Fruit fly (Drosophila melanogaster) whole organism, embryonic: ENCODE results near the gene Atac2.
A peak's percentile ranks its signal among the peaks of the same experiment; 100 is the strongest.

ENCODE experiments used
- ATbp ChIP-seq: fragments of 200-800 bp; sonication (Bioruptor generic); optimal IDR thresholded peaks from 2 replicates; lab custom pipeline; 2017; ENCODE audit warnings: missing biosample characterization, mild to moderate bottlenecking, missing genetic modification characterization, missing genetic modification reagents
- Asciz ChIP-seq: fragments of 200-800 bp; sonication (Bioruptor generic); optimal IDR thresholded peaks from 2 replicates; lab custom pipeline; 2017; ENCODE audit warnings: missing biosample characterization, mild to moderate bottlenecking, missing genetic modification characterization, missing genetic modification reagents
- CG1024 ChIP-seq: fragments of 200-800 bp; sonication (Bioruptor generic); IDR thresholded peaks from 2 replicates; pipeline ENCODE4 v1.3.6; 2022; ENCODE audit warnings: missing biosample characterization, missing genetic modification characterization
- CG10366 ChIP-seq: fragments of 200-800 bp; sonication (Bioruptor generic); IDR thresholded peaks from 2 replicates; pipeline ENCODE4 v1.3.6; 2022; ENCODE audit warnings: missing biosample characterization, missing genetic modification characterization
- CG11085 ChIP-seq: fragments of 200-800 bp; sonication (Bioruptor generic); IDR thresholded peaks from 2 replicates; pipeline ENCODE4 v1.3.6; 2022; ENCODE audit warnings: missing biosample characterization, missing genetic modification characterization
- CG11247 ChIP-seq: fragments of 200-800 bp; sonication (Bioruptor generic); IDR thresholded peaks from 2 replicates; pipeline ENCODE4 v1.3.6; 2022; ENCODE audit warnings: missing biosample characterization, missing genetic modification characterization
- CG11560 ChIP-seq: fragments of 200-800 bp; sonication (Bioruptor generic); IDR thresholded peaks from 3 replicates; pipeline ENCODE4 v1.3.6; 2022; ENCODE audit warnings: missing biosample characterization, missing genetic modification characterization
- CG12391 ChIP-seq: fragments of 200-800 bp; sonication (Bioruptor generic); optimal IDR thresholded peaks from 3 replicates; lab custom pipeline; 2018; ENCODE audit warnings: missing biosample characterization, mild to moderate bottlenecking, missing genetic modification characterization, moderate library complexity
- CG17802 ChIP-seq: fragments of 200-800 bp; sonication (Bioruptor generic); optimal IDR thresholded peaks from 2 replicates; lab custom pipeline; 2018; ENCODE audit warnings: missing biosample characterization, mild to moderate bottlenecking, missing genetic modification characterization, moderate library complexity
- CG2129 ChIP-seq: fragments of 200-800 bp; sonication (Bioruptor generic); IDR thresholded peaks from 2 replicates; pipeline ENCODE4 v1.3.6; 2022; ENCODE audit warnings: missing biosample characterization, missing genetic modification characterization; ENCODE audit not compliant: partially characterized antibody
- CG32767 ChIP-seq: fragments of 200-800 bp; sonication (Bioruptor generic); IDR thresholded peaks from 2 replicates; pipeline ENCODE4 v1.3.6; 2022; ENCODE audit warnings: missing biosample characterization, missing genetic modification characterization
- CG3847 ChIP-seq: fragments of 200-800 bp; sonication (Bioruptor generic); IDR thresholded peaks from 2 replicates; pipeline ENCODE4 v1.3.6; 2022; ENCODE audit warnings: missing biosample characterization, missing genetic modification characterization
- CG42726 ChIP-seq: fragments of 200-800 bp; sonication (Bioruptor generic); IDR thresholded peaks from 2 replicates; pipeline ENCODE4 v1.3.6; 2022; ENCODE audit warnings: missing biosample characterization, missing genetic modification characterization; ENCODE audit not compliant: partially characterized antibody
- CG4282 ChIP-seq: fragments of 200-800 bp; sonication (Bioruptor generic); optimal IDR thresholded peaks from 2 replicates; lab custom pipeline; 2016; ENCODE audit warnings: missing biosample characterization, missing genetic modification characterization
- CG4820 ChIP-seq: fragments of 200-800 bp; sonication (Bioruptor generic); optimal IDR thresholded peaks from 3 replicates; lab custom pipeline; 2016; ENCODE audit warnings: missing biosample characterization, missing genetic modification characterization
- CG6791 ChIP-seq: fragments of 200-800 bp; sonication (Bioruptor generic); IDR thresholded peaks from 3 replicates; pipeline ENCODE4 v1.3.6; 2022; ENCODE audit warnings: missing biosample characterization, missing genetic modification characterization; ENCODE audit not compliant: partially characterized antibody
- CG6813 ChIP-seq: fragments of 200-800 bp; sonication (Bioruptor generic); optimal IDR thresholded peaks from 2 replicates; lab custom pipeline; 2017; ENCODE audit warnings: missing biosample characterization, missing genetic modification characterization, mild to moderate bottlenecking, moderate library complexity, missing genetic modification reagents
- CG8924 ChIP-seq: fragments of 200-800 bp; optimal IDR thresholded peaks from 3 replicates; lab custom pipeline; 2019; ENCODE audit warnings: missing biosample characterization, mild to moderate bottlenecking, missing genetic modification characterization, moderate library complexity
- Deaf1 ChIP-seq: fragments of 200-800 bp; optimal IDR thresholded peaks from 3 replicates; lab custom pipeline; 2019; ENCODE audit warnings: missing biosample characterization, mild to moderate bottlenecking, missing genetic modification characterization, moderate library complexity
- H15 ChIP-seq: fragments of 200-800 bp; sonication (Bioruptor generic); IDR thresholded peaks from 3 replicates; pipeline ENCODE4 v1.3.6; 2022; ENCODE audit warnings: missing biosample characterization, missing genetic modification characterization
- HmgD ChIP-seq: fragments of 200-800 bp; sonication (Bioruptor generic); optimal IDR thresholded peaks from 3 replicates; lab custom pipeline; 2016; ENCODE audit warnings: missing biosample characterization, missing genetic modification characterization
- Hr51 ChIP-seq, 2 experiments: fragments of 200-800 bp; sonication (Bioruptor generic); optimal IDR thresholded peaks; 2 replicates in 1 of 2; 3 replicates in 1 of 2; lab custom pipeline; 2016 to 2018; ENCODE audit warnings: missing biosample characterization in 2 of 2, missing genetic modification characterization in 2 of 2, mild to moderate bottlenecking in 1 of 2, moderate library complexity in 1 of 2
- Med ChIP-seq: fragments of 200-800 bp; sonication (Bioruptor generic); peaks from one replicate; lab custom pipeline; 2016; ENCODE audit warnings: missing biosample characterization, missing genetic modification characterization, mild to moderate bottlenecking, inconsistent platforms, moderate library complexity
- Meics ChIP-seq: fragments of 200-800 bp; sonication (Bioruptor generic); optimal IDR thresholded peaks from 2 replicates; lab custom pipeline; 2017; ENCODE audit warnings: missing biosample characterization, mild to moderate bottlenecking, missing genetic modification characterization
- NC2α ChIP-seq: fragments of 200-800 bp; sonication (Bioruptor generic); optimal IDR thresholded peaks from 2 replicates; lab custom pipeline; 2016; ENCODE audit warnings: missing biosample characterization, missing genetic modification characterization
- Nf-YA ChIP-seq: fragments of 200-800 bp; sonication (Bioruptor generic); IDR thresholded peaks from 2 replicates; pipeline ENCODE4 v1.3.6; 2022; ENCODE audit warnings: missing biosample characterization, missing genetic modification characterization
- NfI ChIP-seq: fragments of 200-800 bp; sonication (Bioruptor generic); optimal IDR thresholded peaks from 3 replicates; lab custom pipeline; 2018; ENCODE audit warnings: missing biosample characterization, mild to moderate bottlenecking, missing genetic modification characterization, moderate library complexity
- Rfx ChIP-seq: fragments of 200-800 bp; sonication (Bioruptor generic); IDR thresholded peaks from 2 replicates; pipeline ENCODE4 v1.3.6; 2022; ENCODE audit warnings: missing biosample characterization, missing genetic modification characterization
- Ssrp ChIP-seq: fragments of 200-800 bp; sonication (Bioruptor generic); optimal IDR thresholded peaks from 2 replicates; lab custom pipeline; 2018; ENCODE audit warnings: missing biosample characterization, mild to moderate bottlenecking, missing genetic modification characterization, moderate library complexity
- al ChIP-seq: fragments of 200-800 bp; sonication (Bioruptor generic); IDR thresholded peaks from 2 replicates; pipeline ENCODE4 v1.3.6; 2022; ENCODE audit warnings: missing biosample characterization, missing genetic modification characterization
- amos ChIP-seq: fragments of 200-800 bp; sonication (Bioruptor generic); IDR thresholded peaks from 2 replicates; pipeline ENCODE4 v1.3.6; 2022; ENCODE audit warnings: missing biosample characterization, missing genetic modification characterization; ENCODE audit not compliant: partially characterized antibody
- ato ChIP-seq: fragments of 200-800 bp; sonication (Bioruptor generic); IDR thresholded peaks from 2 replicates; pipeline ENCODE4 v1.3.6; 2022; ENCODE audit warnings: missing biosample characterization, missing genetic modification characterization; ENCODE audit not compliant: partially characterized antibody
- eyg ChIP-seq: fragments of 200-800 bp; sonication (Bioruptor generic); optimal IDR thresholded peaks from 3 replicates; lab custom pipeline; 2016; ENCODE audit warnings: missing biosample characterization, missing genetic modification characterization
- fru ChIP-seq: fragments of >200 bp; optimal IDR thresholded peaks from 2 replicates; lab custom pipeline; 2017
- hbn ChIP-seq: fragments of 200-800 bp; sonication (Bioruptor generic); IDR thresholded peaks from 2 replicates; pipeline ENCODE4 v1.3.6; 2022; ENCODE audit warnings: missing biosample characterization, missing genetic modification characterization; ENCODE audit not compliant: partially characterized antibody
- lilli ChIP-seq: fragments of 200-800 bp; sonication (Bioruptor generic); optimal IDR thresholded peaks from 3 replicates; lab custom pipeline; 2016; ENCODE audit warnings: missing biosample characterization, missing genetic modification characterization
- otp ChIP-seq: fragments of 200-800 bp; sonication (Bioruptor generic); IDR thresholded peaks from 3 replicates; pipeline ENCODE4, ENCODE4 v1.3.6; 2022; ENCODE audit warnings: missing biosample characterization, missing genetic modification characterization
- pb ChIP-seq: fragments of 200-800 bp; sonication (Bioruptor generic); optimal IDR thresholded peaks from 3 replicates; lab custom pipeline; 2016; ENCODE audit warnings: missing biosample characterization, missing genetic modification characterization
- pros ChIP-seq: fragments of 200-800 bp; sonication (Bioruptor generic); optimal IDR thresholded peaks from 3 replicates; lab custom pipeline; 2019; ENCODE audit warnings: missing biosample characterization, mild to moderate bottlenecking, missing genetic modification characterization, moderate library complexity
- sc ChIP-seq, 3 experiments: fragments of >200 bp in 2 of 3; fragments of 200-800 bp in 1 of 3; sonication (Bioruptor generic) in 1 of 3; optimal IDR thresholded peaks; 2 replicates in 2 of 3; 3 replicates in 1 of 3; lab custom pipeline; 2017; ENCODE audit warnings: mild to moderate bottlenecking in 1 of 3, missing biosample characterization in 1 of 3, missing genetic modification characterization in 1 of 3, missing genetic modification reagents in 1 of 3
- slbo ChIP-seq: fragments of 200-800 bp; sonication (Bioruptor generic); IDR thresholded peaks from 2 replicates; pipeline ENCODE4 v1.3.6; 2022; ENCODE audit warnings: missing biosample characterization, missing genetic modification characterization
- sna ChIP-seq: fragments of 200-800 bp; sonication (Bioruptor generic); IDR thresholded peaks from 2 replicates; pipeline ENCODE4 v1.3.6; 2022; ENCODE audit warnings: missing biosample characterization, missing genetic modification characterization; ENCODE audit not compliant: partially characterized antibody
- stwl ChIP-seq: fragments of 200-800 bp; sonication (Bioruptor generic); optimal IDR thresholded peaks from 3 replicates; lab custom pipeline; 2018; ENCODE audit warnings: missing biosample characterization, mild to moderate bottlenecking, missing genetic modification characterization, moderate library complexity
- tin ChIP-seq: fragments of 200-800 bp; sonication (Bioruptor generic); optimal IDR thresholded peaks from 3 replicates; lab custom pipeline; 2016; ENCODE audit warnings: missing biosample characterization, missing genetic modification characterization
- trem ChIP-seq: fragments of 200-800 bp; optimal IDR thresholded peaks from 3 replicates; lab custom pipeline; 2019; ENCODE audit warnings: missing biosample characterization, mild to moderate bottlenecking, missing genetic modification characterization, moderate library complexity
- trh ChIP-seq: fragments of 200-800 bp; sonication (Bioruptor generic); optimal IDR thresholded peaks from 2 replicates; lab custom pipeline; 2016; ENCODE audit warnings: missing biosample characterization, missing genetic modification characterization
- usp ChIP-seq: fragments of >200 bp; optimal IDR thresholded peaks from 2 replicates; lab custom pipeline; 2017; ENCODE audit warnings: missing biosample characterization, missing genetic modification characterization
- wek ChIP-seq: fragments of 200-800 bp; sonication (Bioruptor generic); optimal IDR thresholded peaks from 3 replicates; lab custom pipeline; 2018; ENCODE audit warnings: missing biosample characterization, mild to moderate bottlenecking, missing genetic modification characterization, moderate library complexity
- zfh1 ChIP-seq: fragments of 200-800 bp; sonication (Bioruptor generic); IDR thresholded peaks from 3 replicates; pipeline ENCODE4 v1.3.6; 2022; ENCODE audit warnings: missing biosample characterization, missing genetic modification characterization

The Atac2 gene

dm6 chr2L:18617003-18617402 lies 5.0 kb upstream of the Atac2 start, which contains the start of gene MESR3 (continued):
- TF ChIP-seq Nf-YA (GFP tag; lab: Robert Waterston, UW) (peak; percentile 38; the same call in 1 of the 2 replicates), Asciz (peak; percentile 73), fru (lab: Kevin White, UChicago) (no peak), amos (GFP tag; lab: Robert Waterston, UW) (peak; percentile 42; the same call in 1 of the 2 replicates), Deaf1 (tag; lab: Kevin White, UChicago) (peak; percentile 92), CG8924 (tag; lab: Kevin White, UChicago) (peak; percentile 77), al (GFP tag; lab: Robert Waterston, UW) (peak; percentile 54; the same call in 1 of the 2 replicates), CG10366 (GFP tag; lab: Robert Waterston, UW) (peak; percentile 72), H15 (GFP tag; lab: Robert Waterston, UW) (0 out of 3 replicates have a peak, but pooled peaks have one; percentile 56), CG17802 (tag; lab: Kevin White, UChicago) (no peak), hbn (no peak), usp (no peak), NfI (no peak), trem (tag; lab: Kevin White, UChicago) (peak; percentile 76), CG11247 (GFP tag; lab: Robert Waterston, UW) (no peak), CG42726 (GFP tag; lab: Robert Waterston, UW) (0 out of 2 replicates have a peak, but pooled peaks have one; percentile 26), CG4282 (no peak), slbo (peak; percentile 69), Rfx (GFP tag; lab: Robert Waterston, UW) (peak; percentile 50), NC2α (GFP tag; lab: Kevin White, UChicago) (no peak), sc (optimal IDR thresholded peaks at IDR 0.05; lab: Kevin White, UChicago) (no peak), sc (GFP tag; optimal IDR thresholded peaks at IDR 0.05; lab: Kevin White, UChicago) (no peak), ATbp (GFP tag; lab: Kevin White, UChicago) (peak; percentile 23), CG3847 (peak; percentile 51), Ssrp (peak; percentile 65), CG11085 (GFP tag; lab: Robert Waterston, UW) (peak; percentile 31; the same call in 1 of the 2 replicates), sna (GFP tag; lab: Robert Waterston, UW) (no peak), CG6791 (no peak), pros (GFP tag; lab: Kevin White, UChicago) (no peak), tin (GFP tag; lab: Kevin White, UChicago) (peak; percentile 61), trh (peak; percentile 37), pb (GFP tag; lab: Kevin White, UChicago) (no peak), CG6813 (GFP tag; lab: Kevin White, UChicago) (peak; percentile 83), ato (GFP tag; lab: Robert Waterston, UW) (no peak; the same call in 1 of the 2 replicates), zfh1 (peak; percentile 19; the same call in 1 of the 3 replicates), wek (peak; percentile 17), stwl (peak; percentile 49), CG1024 (GFP tag; lab: Robert Waterston, UW) (peak; percentile 31; the same call in 1 of the 2 replicates), eyg (GFP tag; lab: Kevin White, UChicago) (no peak), Hr51 (GFP tag; optimal IDR thresholded peaks at IDR 0.05; lab: Kevin White, UChicago) (peak in 1 of 2 experiments; percentile 27), CG12391 (tag; lab: Kevin White, UChicago) (peak; percentile 56), otp (peak; percentile 43; the same call in 2 of the 3 replicates), CG4820 (GFP tag; lab: Kevin White, UChicago) (peak; percentile 51), HmgD (GFP tag; lab: Kevin White, UChicago) (no peak), CG2129 (GFP tag; lab: Robert Waterston, UW) (no peak), Meics (GFP tag; lab: Kevin White, UChicago) (peak; percentile 84), CG11560 (no peak), Med (peak; percentile 93), lilli (GFP tag; lab: Kevin White, UChicago) (peak; percentile 55), CG32767 (peak; percentile 46; the same call in 1 of the 2 replicates)
